Worm (Caenorhabditis elegans) whole organism, L2 larva: ENCODE data around the gene lurp-3.

Source experiments
- aly-2 ChIP-seq: fragments of 150-350 bp; optimal IDR thresholded peaks from 2 replicates; lab custom pipeline; 2014; ENCODE audit warnings: missing biosample characterization, missing genetic modification characterization
- ama-1 ChIP-seq: fragments of 150-350 bp; optimal IDR thresholded peaks from 2 replicates; lab custom pipeline; 2018; ENCODE audit warnings: inconsistent platforms
- ceh-16 ChIP-seq: fragments of 150-350 bp; optimal IDR thresholded peaks from 2 replicates; lab custom pipeline; 2014; ENCODE audit warnings: missing biosample characterization, missing genetic modification characterization
- egl-27 ChIP-seq: sonication (generic microtip); optimal IDR thresholded peaks from 3 replicates; lab custom pipeline; 2017; ENCODE audit warnings: missing biosample characterization, missing genetic modification reagents, missing genetic modification characterization
- elt-1 ChIP-seq: fragments of 150-350 bp; optimal IDR thresholded peaks from 2 replicates; lab custom pipeline; 2014; ENCODE audit warnings: missing biosample characterization, missing genetic modification characterization
- nhr-77 ChIP-seq: fragments of 150-350 bp; optimal IDR thresholded peaks from 2 replicates; lab custom pipeline; 2014; ENCODE audit warnings: missing biosample characterization, missing genetic modification characterization
- sma-3 ChIP-seq: sonication (generic microtip); optimal IDR thresholded peaks from 2 replicates; lab custom pipeline; 2016; ENCODE audit warnings: missing genetic modification reagents, missing genetic modification characterization, missing compliant biosample characterization
- unc-55 ChIP-seq: fragments of 150-350 bp; sonication (generic microtip); optimal IDR thresholded peaks from 3 replicates; lab custom pipeline; 2014; ENCODE audit warnings: missing biosample characterization, missing genetic modification reagents, missing genetic modification characterization
- ztf-11 ChIP-seq: sonication (generic microtip); optimal IDR thresholded peaks from 2 replicates; lab custom pipeline; 2017; ENCODE audit warnings: missing biosample characterization, missing genetic modification characterization

DNA sequence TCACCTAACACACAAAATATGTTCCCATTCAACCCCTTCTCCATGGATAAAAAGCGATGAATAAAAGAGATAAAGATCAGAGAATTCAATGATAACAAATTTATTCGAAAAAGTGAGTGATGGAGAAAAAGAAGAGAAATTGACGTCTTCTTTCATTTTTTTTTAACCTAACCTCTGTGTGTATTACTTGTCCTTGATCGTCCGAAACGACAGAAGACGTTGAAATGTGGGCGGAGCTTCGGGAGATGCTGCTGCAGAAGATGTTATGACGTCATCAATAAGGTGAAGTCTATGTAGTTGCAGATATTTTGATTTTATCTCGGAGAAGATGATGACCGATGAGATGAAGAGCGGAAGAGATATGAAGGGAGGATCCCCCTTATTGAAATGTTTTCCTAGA, 34.3 kb downstream of the lurp-3 start, which contains the start of gene T10G3.3:
- TF ChIP-seq aly-2 (tag; lab: Kevin White, UChicago) (no peak), elt-1 (tag; lab: Kevin White, UChicago) (peak; percentile 43), sma-3 (no peak), ceh-16 (tag; lab: Kevin White, UChicago) (peak; percentile 57), nhr-77 (tag; lab: Kevin White, UChicago) (no peak), unc-55 (GFP tag; lab: Kevin White, UChicago) (no peak), egl-27 (tag; lab: Kevin White, UChicago) (peak; percentile 13), ama-1 (lab: Kevin White, UChicago) (no peak), ztf-11 (tag; lab: Kevin White, UChicago) (no peak)
